Worm (Caenorhabditis elegans) whole organism, L2 larva: ENCODE results near the gene cest-26.

Experiments
- C34F6.9 ChIP-seq: fragments of 150-350 bp; optimal IDR thresholded peaks from 2 replicates; lab custom pipeline; 2014; ENCODE audit warnings: missing biosample characterization, missing genetic modification characterization
- R02D3.7 ChIP-seq: fragments of 150-350 bp; optimal IDR thresholded peaks from 2 replicates; lab custom pipeline; 2014; ENCODE audit warnings: missing biosample characterization, missing genetic modification characterization
- alr-1 ChIP-seq: fragments of 150-350 bp; optimal IDR thresholded peaks from 2 replicates; lab custom pipeline; 2014; ENCODE audit warnings: missing biosample characterization, missing genetic modification characterization
- aly-2 ChIP-seq: fragments of 150-350 bp; optimal IDR thresholded peaks from 2 replicates; lab custom pipeline; 2014; ENCODE audit warnings: missing biosample characterization, missing genetic modification characterization
- ama-1 ChIP-seq: fragments of 150-350 bp; optimal IDR thresholded peaks from 2 replicates; lab custom pipeline; 2018; ENCODE audit warnings: inconsistent platforms
- blmp-1 ChIP-seq: sonication (generic microtip); optimal IDR thresholded peaks from 2 replicates; lab custom pipeline; 2017; ENCODE audit warnings: missing genetic modification characterization, mild to moderate bottlenecking, missing compliant biosample characterization, antibody characterized with exemption, moderate library complexity; ENCODE audit not compliant: insufficient read depth
- crh-2 ChIP-seq: sonication (generic microtip); optimal IDR thresholded peaks from 2 replicates; lab custom pipeline; 2017; ENCODE audit warnings: missing biosample characterization, missing genetic modification characterization
- dmd-4 ChIP-seq: sonication (generic microtip); optimal IDR thresholded peaks from 2 replicates; lab custom pipeline; 2017; ENCODE audit warnings: missing biosample characterization, missing genetic modification characterization
- egl-27 ChIP-seq: sonication (generic microtip); optimal IDR thresholded peaks from 3 replicates; lab custom pipeline; 2017; ENCODE audit warnings: missing biosample characterization, missing genetic modification reagents, missing genetic modification characterization
- elt-1 ChIP-seq: fragments of 150-350 bp; optimal IDR thresholded peaks from 2 replicates; lab custom pipeline; 2014; ENCODE audit warnings: missing biosample characterization, missing genetic modification characterization
- elt-3 ChIP-seq: sonication (generic microtip); optimal IDR thresholded peaks from 2 replicates; lab custom pipeline; 2017; ENCODE audit warnings: missing biosample characterization, missing genetic modification characterization
- fos-1 ChIP-seq: fragments of 150-350 bp; optimal IDR thresholded peaks from 2 replicates; lab custom pipeline; 2014; ENCODE audit warnings: missing biosample characterization, missing genetic modification characterization
- gmeb-1 ChIP-seq: fragments of 150-350 bp; optimal IDR thresholded peaks from 2 replicates; lab custom pipeline; 2014; ENCODE audit warnings: missing biosample characterization, missing genetic modification characterization
- lin-11 ChIP-seq: fragments of 150-350 bp; sonication (generic microtip); optimal IDR thresholded peaks from 2 replicates; lab custom pipeline; 2014; ENCODE audit warnings: missing biosample characterization, missing genetic modification characterization, inconsistent platforms, mixed read lengths
- lin-39 ChIP-seq: fragments of 150-350 bp; optimal IDR thresholded peaks from 2 replicates; lab custom pipeline; 2014; ENCODE audit warnings: missing biosample characterization, missing genetic modification reagents, missing genetic modification characterization
- mbf-1 ChIP-seq: sonication (generic microtip); optimal IDR thresholded peaks from 2 replicates; lab custom pipeline; 2017; ENCODE audit warnings: missing biosample characterization, missing genetic modification characterization
- mdl-1 ChIP-seq, 2 experiments: fragments of 150-350 bp in 1 of 2; sonication (generic microtip) in 1 of 2; optimal IDR thresholded peaks; 2 replicates each; lab custom pipeline; 2017; ENCODE audit warnings: missing biosample characterization in 2 of 2, missing genetic modification characterization in 2 of 2
- nhr-11 ChIP-seq: fragments of 150-350 bp; optimal IDR thresholded peaks from 2 replicates; lab custom pipeline; 2014; ENCODE audit warnings: missing biosample characterization, missing genetic modification characterization
- nhr-21 ChIP-seq: fragments of 150-350 bp; optimal IDR thresholded peaks from 2 replicates; lab custom pipeline; 2014; ENCODE audit warnings: missing biosample characterization, missing genetic modification characterization
- nhr-23 ChIP-seq: fragments of 150-350 bp; optimal IDR thresholded peaks from 2 replicates; lab custom pipeline; 2014; ENCODE audit warnings: missing biosample characterization, missing genetic modification reagents, missing genetic modification characterization
- nhr-25 ChIP-seq: fragments of 150-350 bp; sonication (generic microtip); optimal IDR thresholded peaks from 3 replicates; lab custom pipeline; 2014; ENCODE audit warnings: missing biosample characterization, missing genetic modification characterization
- nhr-6 ChIP-seq: fragments of 150-350 bp; optimal IDR thresholded peaks from 2 replicates; lab custom pipeline; 2014; ENCODE audit warnings: missing biosample characterization, missing genetic modification characterization
- nhr-77 ChIP-seq: fragments of 150-350 bp; optimal IDR thresholded peaks from 2 replicates; lab custom pipeline; 2014; ENCODE audit warnings: missing biosample characterization, missing genetic modification characterization
- peb-1 ChIP-seq: fragments of 150-350 bp; optimal IDR thresholded peaks from 2 replicates; lab custom pipeline; 2014; ENCODE audit warnings: missing biosample characterization, missing genetic modification characterization
- sem-4 ChIP-seq: fragments of 150-350 bp; optimal IDR thresholded peaks from 2 replicates; lab custom pipeline; 2014; ENCODE audit warnings: missing biosample characterization, missing genetic modification reagents, missing genetic modification characterization
- skn-1 ChIP-seq: sonication (generic microtip); optimal IDR thresholded peaks from 2 replicates; lab custom pipeline; 2017; ENCODE audit warnings: missing biosample characterization, missing genetic modification characterization
- sma-3 ChIP-seq: sonication (generic microtip); optimal IDR thresholded peaks from 2 replicates; lab custom pipeline; 2016; ENCODE audit warnings: missing genetic modification reagents, missing genetic modification characterization, missing compliant biosample characterization
- sma-9 ChIP-seq, 2 experiments: fragments of 150-350 bp in 1 of 2; sonication (generic microtip) in 1 of 2; optimal IDR thresholded peaks; 2 replicates each; lab custom pipeline; 2014 to 2016; ENCODE audit warnings: missing genetic modification characterization in 2 of 2, mild to moderate bottlenecking in 1 of 2, missing biosample characterization in 1 of 2, missing compliant biosample characterization in 1 of 2, missing genetic modification reagents in 1 of 2, moderate library complexity in 1 of 2
- snpc-4 ChIP-seq: fragments of 150-350 bp; optimal IDR thresholded peaks from 2 replicates; lab custom pipeline; 2014; ENCODE audit warnings: missing biosample characterization, missing genetic modification characterization
- unc-39 ChIP-seq: fragments of 150-350 bp; optimal IDR thresholded peaks from 2 replicates; lab custom pipeline; 2014; ENCODE audit warnings: missing biosample characterization, missing genetic modification characterization
- unc-55 ChIP-seq: fragments of 150-350 bp; sonication (generic microtip); optimal IDR thresholded peaks from 3 replicates; lab custom pipeline; 2014; ENCODE audit warnings: missing biosample characterization, missing genetic modification reagents, missing genetic modification characterization
- unc-62 ChIP-seq: fragments of 150-350 bp; optimal IDR thresholded peaks from 2 replicates; lab custom pipeline; 2014; ENCODE audit warnings: missing biosample characterization, missing genetic modification reagents, missing genetic modification characterization
- zag-1 ChIP-seq: fragments of 150-350 bp; optimal IDR thresholded peaks from 2 replicates; lab custom pipeline; 2014; ENCODE audit warnings: missing biosample characterization, missing genetic modification characterization
- ztf-1 ChIP-seq: fragments of 200-800 bp; sonication (Bioruptor generic); conservative IDR thresholded peaks from 2 replicates; pipeline ENCODE4 v1.3.6; 2022; ENCODE audit warnings: missing genetic modification characterization, missing compliant biosample characterization

cest-26 gene

ce11 chrX:4426496-4426895 is 11.0 kb downstream of the cest-26 start:
- TF ChIP-seq nhr-23 (tag; lab: Kevin White, UChicago): no peak
- no peak for TF ChIP-seq C34F6.9 (tag; lab: Kevin White, UChicago)
- TF ChIP-seq elt-3 (tag; lab: Kevin White, UChicago): no peak
- TF ChIP-seq lin-39 (tag; lab: Kevin White, UChicago): no peak
- no peak for TF ChIP-seq snpc-4
- TF ChIP-seq unc-55 (GFP tag; lab: Kevin White, UChicago): no peak
- TF ChIP-seq zag-1 (tag; lab: Kevin White, UChicago): no peak
- no peak for TF ChIP-seq alr-1 (tag; lab: Kevin White, UChicago)
- TF ChIP-seq egl-27 (tag; lab: Kevin White, UChicago): no peak
- TF ChIP-seq blmp-1: no peak
- TF ChIP-seq nhr-6 (tag; lab: Kevin White, UChicago): no peak
- TF ChIP-seq nhr-25 (tag; lab: Kevin White, UChicago): no peak
- TF ChIP-seq crh-2 (tag; lab: Kevin White, UChicago): no peak
- no peak for TF ChIP-seq skn-1 (tag; lab: Kevin White, UChicago)
- no peak for TF ChIP-seq fos-1 (tag; lab: Kevin White, UChicago)
- TF ChIP-seq ztf-1 (GFP tag; lab: Robert Waterston, UW): no peak
- TF ChIP-seq mbf-1 (tag; lab: Kevin White, UChicago): no peak

- TF ChIP-seq mbf-1 (tag; lab: Kevin White, UChicago): no peak
- no peak for TF ChIP-seq alr-1 (tag; lab: Kevin White, UChicago)
- TF ChIP-seq nhr-25 (tag; lab: Kevin White, UChicago): no peak
- no peak for TF ChIP-seq R02D3.7 (tag; lab: Kevin White, UChicago)
- no peak for TF ChIP-seq nhr-21 (tag; lab: Kevin White, UChicago)
- no peak for TF ChIP-seq gmeb-1 (tag; lab: Kevin White, UChicago)
- no peak for TF ChIP-seq egl-27 (tag; lab: Kevin White, UChicago)
- TF ChIP-seq aly-2: no peak
- TF ChIP-seq unc-62 (GFP tag; lab: Kevin White, UChicago): no peak
These were observed 13.2 kb downstream of the cest-26 start for ce11 chrX:4424254-4424653.

DNA sequence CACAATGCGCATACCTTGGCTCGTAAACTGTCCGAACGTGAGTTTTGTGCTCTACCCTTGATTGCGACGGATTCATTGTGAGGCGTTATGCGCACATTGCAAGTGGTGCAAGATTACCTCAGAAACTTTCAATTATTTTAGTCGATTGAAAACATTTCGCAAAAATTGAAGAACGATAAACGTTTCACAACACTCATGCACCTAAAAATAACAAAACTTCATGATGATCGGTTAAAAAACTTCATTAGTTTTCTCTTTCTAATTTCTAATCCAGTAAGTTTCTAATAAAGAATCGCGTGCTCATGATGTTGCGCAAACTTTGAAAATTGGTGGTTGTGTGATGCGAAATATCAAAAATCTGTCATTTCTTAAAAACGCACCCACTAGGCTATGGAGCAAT is 18.7 kb downstream of the cest-26 start, which contains the start of gene dop-1:
dop-1 (minus strand) TSS at position 101 of the 400 bp plus-strand sequence.
- TF ChIP-seq mdl-1 (tag; optimal IDR thresholded peaks at IDR 0.05; lab: Kevin White, UChicago) (no peak), unc-62 (GFP tag; lab: Kevin White, UChicago) (no peak), elt-1 (tag; lab: Kevin White, UChicago) (no peak), snpc-4 (no peak), nhr-11 (tag; lab: Kevin White, UChicago) (no peak), sem-4 (tag; lab: Kevin White, UChicago) (no peak), nhr-77 (tag; lab: Kevin White, UChicago) (no peak), sma-3 (GFP tag; lab: Kevin White, UChicago) (no peak), peb-1 (tag; lab: Kevin White, UChicago) (no peak), aly-2 (no peak), lin-11 (no peak), R02D3.7 (tag; lab: Kevin White, UChicago) (no peak), sma-9 (GFP tag; optimal IDR thresholded peaks at IDR 0.05; lab: Kevin White, UChicago) (no peak), sma-9 (tag; optimal IDR thresholded peaks at IDR 0.05; lab: Kevin White, UChicago) (no peak), crh-2 (tag; lab: Kevin White, UChicago) (no peak), fos-1 (tag; lab: Kevin White, UChicago) (no peak), nhr-21 (tag; lab: Kevin White, UChicago) (no peak), mbf-1 (tag; lab: Kevin White, UChicago) (no peak), dmd-4 (no peak), nhr-23 (tag; lab: Kevin White, UChicago) (no peak), nhr-6 (tag; lab: Kevin White, UChicago) (no peak)

DNA sequence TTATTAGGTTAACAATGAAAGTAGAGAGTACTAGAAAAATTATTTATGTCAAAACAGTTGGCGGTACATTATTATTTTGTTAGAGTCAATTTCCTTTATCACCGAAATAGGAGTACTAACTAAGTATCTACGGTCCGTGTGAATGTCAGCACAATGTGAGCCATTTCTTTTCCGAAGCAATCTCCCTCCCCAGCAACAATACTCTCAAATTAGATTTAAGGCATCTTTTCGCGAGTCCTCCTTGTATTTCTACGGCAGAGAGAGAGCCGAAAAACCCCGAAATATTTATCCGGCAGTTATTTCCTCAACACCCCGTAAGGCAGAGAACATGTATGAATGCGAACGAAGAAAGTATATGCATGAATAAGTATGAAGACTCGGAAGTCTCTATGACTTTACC is 22.2 kb downstream of the cest-26 start:
- no peak for TF ChIP-seq ama-1 (lab: Kevin White, UChicago)
- TF ChIP-seq blmp-1: no peak
- no peak for TF ChIP-seq sma-9 (GFP tag; optimal IDR thresholded peaks at IDR 0.05; lab: Kevin White, UChicago)
- TF ChIP-seq sma-9 (tag; optimal IDR thresholded peaks at IDR 0.05; lab: Kevin White, UChicago): no peak
- TF ChIP-seq unc-39 (tag; lab: Kevin White, UChicago): no peak
- no peak for TF ChIP-seq elt-1 (tag; lab: Kevin White, UChicago)
